Worm (Caenorhabditis elegans): ENCODE measurements around the gene hmg-1.2.
A peak's percentile ranks its signal among the peaks of the same experiment; 100 is the strongest.

hmg-1.2 gene

ce11 chrIII:6317345-6317744 is 37.2 kb downstream of the hmg-1.2 start:
- peak; percentile 71 for TF ChIP-seq sma-9 (GFP tag; optimal IDR thresholded peaks at IDR 0.05)
- no peak for TF ChIP-seq sma-9 (tag; optimal IDR thresholded peaks at IDR 0.05)
- no peak for TF ChIP-seq nhr-77 (tag; optimal IDR thresholded peaks at IDR 0.05)
- TF ChIP-seq ztf-4 (tag; optimal IDR thresholded peaks at IDR 0.05), result no peak

- TF ChIP-seq fos-1 (tag; optimal IDR thresholded peaks at IDR 0.05) (no peak), lsy-2 (tag; optimal IDR thresholded peaks at IDR 0.05) (no peak), ama-1 (optimal IDR thresholded peaks at IDR 0.05) (no peak), nhr-23 (tag; optimal IDR thresholded peaks at IDR 0.05) (no peak), sma-9 (GFP tag; optimal IDR thresholded peaks at IDR 0.05) (no peak), sma-9 (tag; optimal IDR thresholded peaks at IDR 0.05) (no peak), sem-4 (tag; optimal IDR thresholded peaks at IDR 0.05) (no peak), nhr-12 (tag; optimal IDR thresholded peaks at IDR 0.05) (no peak), unc-55 (GFP tag; optimal IDR thresholded peaks at IDR 0.05) (no peak), F13H6.1 (tag; optimal IDR thresholded peaks at IDR 0.05) (no peak), mdl-1 (tag; optimal IDR thresholded peaks at IDR 0.05) (no peak), lin-39 (tag; optimal IDR thresholded peaks at IDR 0.05) (no peak), alr-1 (tag; optimal IDR thresholded peaks at IDR 0.05) (no peak)
These were observed 44.0 kb downstream of the hmg-1.2 start, which contains the start of gene C56G2.5 for ce11 chrIII:6324139-6324538. TSS of gene C56G2.5 (minus strand) at chrIII:6324239.

- TF ChIP-seq sma-9 (GFP tag; optimal IDR thresholded peaks at IDR 0.05), result no peak
- no peak for TF ChIP-seq sma-9 (tag; optimal IDR thresholded peaks at IDR 0.05)
- TF ChIP-seq elt-1 (tag; optimal IDR thresholded peaks at IDR 0.05), result no peak
- TF ChIP-seq nhr-23 (tag; optimal IDR thresholded peaks at IDR 0.05), result no peak
- TF ChIP-seq mbf-1 (tag; optimal IDR thresholded peaks at IDR 0.05), result no peak
- TF ChIP-seq ceh-82 (tag; optimal IDR thresholded peaks at IDR 0.05), result no peak
- TF ChIP-seq blmp-1 (tag; optimal IDR thresholded peaks at IDR 0.05; ENCODE audit: insufficient read depth), result no peak
- TF ChIP-seq sma-3 (GFP tag; optimal IDR thresholded peaks at IDR 0.05), result no peak
- no peak for TF ChIP-seq unc-55 (GFP tag; optimal IDR thresholded peaks at IDR 0.05)
- TF ChIP-seq zag-1 (tag; optimal IDR thresholded peaks at IDR 0.05), result no peak
- TF ChIP-seq nhr-237 (tag; optimal IDR thresholded peaks at IDR 0.05), result no peak
- TF ChIP-seq skn-1 (tag; optimal IDR thresholded peaks at IDR 0.05), result no peak
These were observed 51.1 kb downstream of the hmg-1.2 start, which contains the start of gene C56G2.4 for ce11 chrIII:6331211-6331782. TSS of gene C56G2.4 (plus strand) at chrIII:6331732.

Data from whole organism, L2 larva.